Worm (Caenorhabditis elegans): Measurements from ENCODE around the gene cest-32.

cest-32 gene

DNA sequence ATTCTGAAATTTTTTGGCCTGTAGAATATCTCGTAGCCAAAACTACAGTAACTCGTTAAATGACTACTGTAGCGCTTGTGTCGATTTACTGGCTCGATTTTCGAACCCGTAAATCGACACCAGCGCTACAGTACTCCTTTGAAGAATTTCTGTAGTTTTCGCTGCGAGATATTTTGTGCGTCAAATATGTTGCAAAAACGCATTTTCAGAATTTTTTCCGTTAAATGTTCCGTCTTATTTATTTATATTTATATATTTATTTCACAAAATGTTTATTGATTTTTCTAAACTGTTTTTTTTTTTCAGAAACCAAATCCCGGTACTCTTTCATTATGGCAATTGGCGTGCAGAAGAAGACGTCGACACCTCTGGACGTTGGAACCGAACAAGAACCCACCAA lies 40.1 kb upstream of the cest-32 start, which contains the start of gene natc-2:
Gene natc-2, plus strand, starts transcription at position 301 of the 400 bp plus-strand sequence.
- no peak for TF ChIP-seq ceh-45 (GFP tag; IDR thresholded peaks at IDR 0.05)
- no peak for TF ChIP-seq ref-2 (tag; optimal IDR thresholded peaks at IDR 0.05)
- no peak for TF ChIP-seq nfya-1 (tag; optimal IDR thresholded peaks at IDR 0.05)

DNA sequence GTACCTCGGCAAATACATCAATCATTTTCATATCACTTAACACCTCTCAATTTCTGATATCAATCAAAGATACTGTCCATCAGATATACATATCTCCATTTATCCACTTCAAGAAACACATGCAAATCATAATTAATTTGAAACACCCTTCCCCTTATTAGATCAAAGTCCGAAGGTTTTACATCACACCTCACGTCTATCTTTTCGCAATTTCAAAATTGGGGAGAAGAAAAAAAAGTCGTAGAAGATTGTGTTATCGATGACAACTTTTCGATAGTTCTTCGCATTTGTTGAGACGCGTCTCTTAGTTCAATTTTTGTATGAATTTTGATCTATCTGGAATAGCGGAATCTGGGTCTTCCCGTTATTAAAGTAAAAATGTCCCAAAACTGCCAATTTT lies 39.5 kb upstream of the cest-32 start:
- TF ChIP-seq ref-2 (tag; optimal IDR thresholded peaks at IDR 0.05) (no peak), pat-9 (tag; optimal IDR thresholded peaks at IDR 0.05) (no peak), fkh-10 (GFP tag; optimal IDR thresholded peaks at IDR 0.05) (no peak), pha-4 (tag; optimal IDR thresholded peaks at IDR 0.05) (no peak), ttx-3 (tag; optimal IDR thresholded peaks at IDR 0.05) (no peak), ceh-48 (tag; optimal IDR thresholded peaks at IDR 0.05) (no peak), elt-2 (tag; optimal IDR thresholded peaks at IDR 0.05) (no peak), Y22D7AL.16 (tag; optimal IDR thresholded peaks at IDR 0.05) (no peak), ceh-2 (tag; optimal IDR thresholded peaks at IDR 0.05) (no peak), unc-55 (GFP tag; optimal IDR thresholded peaks at IDR 0.05) (no peak), tbx-2 (tag; optimal IDR thresholded peaks at IDR 0.05) (no peak)

DNA sequence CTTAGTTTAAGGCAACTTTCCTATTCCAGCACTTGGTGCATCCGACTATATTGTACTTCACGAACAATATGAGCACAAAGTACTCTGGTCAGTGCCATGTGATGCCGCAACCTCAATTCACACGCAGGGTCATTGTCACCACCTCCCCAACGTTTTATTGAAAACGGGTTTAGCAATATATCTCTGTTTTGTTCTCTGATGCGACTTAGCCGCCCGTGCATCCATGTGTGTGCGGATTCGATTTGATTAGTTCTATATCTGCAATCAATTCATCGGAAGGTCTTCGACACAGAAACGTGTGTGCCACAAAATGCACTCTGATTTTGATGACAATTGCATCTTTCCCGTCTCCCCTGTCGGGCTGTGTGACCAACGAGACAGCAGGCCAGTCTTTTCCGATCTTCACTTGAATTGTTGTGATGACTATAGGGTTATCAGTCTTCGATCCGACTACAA lies 39.0 kb upstream of the cest-32 start:
- no peak for TF ChIP-seq C08G9.2 (tag; optimal IDR thresholded peaks at IDR 0.05)
- TF ChIP-seq unc-55 (GFP tag; optimal IDR thresholded peaks at IDR 0.05), result peak; percentile 54
- no peak for TF ChIP-seq ceh-6 (GFP tag; optimal IDR thresholded peaks at IDR 0.05)
- no peak for TF ChIP-seq nhr-11 (tag; optimal IDR thresholded peaks at IDR 0.05)
- TF ChIP-seq ceh-9 (tag; optimal IDR thresholded peaks at IDR 0.05), result no peak

DNA sequence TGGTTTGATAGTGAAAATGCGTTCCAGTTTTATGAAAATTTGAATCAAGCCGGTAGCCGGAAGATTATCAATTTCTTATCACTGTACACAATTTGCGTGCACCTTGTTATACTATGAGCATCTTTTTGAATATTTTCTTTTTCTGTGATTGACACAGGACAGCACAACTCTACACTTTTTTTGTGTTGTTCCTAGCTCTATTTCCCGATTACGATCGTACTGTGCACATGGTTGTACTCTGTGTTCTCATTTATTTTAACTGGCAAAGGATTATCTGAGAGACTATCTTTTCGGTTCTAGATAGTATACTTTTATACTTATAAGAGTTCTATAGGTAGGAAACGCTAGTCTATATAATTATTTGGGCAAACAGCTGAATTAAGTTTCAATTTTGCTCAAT lies 38.3 kb upstream of the cest-32 start:
- TF ChIP-seq unc-3 (GFP tag; conservative IDR thresholded peaks at IDR 0.05), result no peak
- no peak for TF ChIP-seq unc-3 (tag; optimal IDR thresholded peaks at IDR 0.05)
- TF ChIP-seq lin-11 (tag; optimal IDR thresholded peaks at IDR 0.05), result no peak
- TF ChIP-seq npax-4 (tag; optimal IDR thresholded peaks at IDR 0.05), result no peak
- TF ChIP-seq sox-2 (GFP tag; IDR thresholded peaks at IDR 0.05), result no peak
- TF ChIP-seq ztf-16 (tag; optimal IDR thresholded peaks at IDR 0.05), result no peak
- no peak for TF ChIP-seq nhr-232 (tag; optimal IDR thresholded peaks at IDR 0.05)
- no peak for TF ChIP-seq dve-1 (tag; optimal IDR thresholded peaks at IDR 0.05)
- no peak for TF ChIP-seq K02D7.2 (tag; optimal IDR thresholded peaks at IDR 0.05)
- no peak for TF ChIP-seq ceh-14 (tag; optimal IDR thresholded peaks at IDR 0.05)
- no peak for TF ChIP-seq pqm-1 (tag; optimal IDR thresholded peaks at IDR 0.05)
- no peak for TF ChIP-seq gmeb-2 (tag; optimal IDR thresholded peaks at IDR 0.05)
- TF ChIP-seq sox-4 (tag; optimal IDR thresholded peaks at IDR 0.05), result no peak
- TF ChIP-seq ceh-18 (tag; optimal IDR thresholded peaks at IDR 0.05), result no peak
- no peak for TF ChIP-seq ceh-45 (GFP tag; IDR thresholded peaks at IDR 0.05)
- TF ChIP-seq K09A11.1 (tag; optimal IDR thresholded peaks at IDR 0.05; ENCODE audit: insufficient read depth), result no peak
- TF ChIP-seq tbx-2 (tag; optimal IDR thresholded peaks at IDR 0.05), result no peak
- TF ChIP-seq ceh-34 (tag; optimal IDR thresholded peaks at IDR 0.05), result no peak
- no peak for TF ChIP-seq zip-5 (tag; optimal IDR thresholded peaks at IDR 0.05)

DNA sequence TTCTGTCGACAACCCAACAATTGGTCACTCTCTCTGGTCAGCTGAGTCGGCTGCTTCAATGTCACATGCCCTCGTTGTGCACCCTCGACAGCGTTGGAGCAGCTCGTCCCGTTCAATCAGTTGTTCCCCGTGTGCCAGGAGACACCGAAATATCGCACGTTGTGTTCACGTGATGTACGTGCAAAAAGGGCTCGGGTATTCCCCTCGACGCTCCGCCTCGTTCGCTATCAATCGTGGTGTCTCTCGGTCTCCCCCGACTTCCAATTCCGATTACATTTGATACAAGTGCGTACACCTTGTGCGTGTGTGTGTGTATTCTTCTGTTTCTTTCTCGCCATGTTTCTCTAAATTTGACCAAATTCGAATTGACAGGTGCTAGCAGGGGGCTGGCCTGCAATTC lies 37.8 kb upstream of the cest-32 start:
- TF ChIP-seq pqm-1 (tag; optimal IDR thresholded peaks at IDR 0.05) (peak; percentile 53), pat-9 (tag; optimal IDR thresholded peaks at IDR 0.05) (peak; percentile 4), syd-9 (tag; optimal IDR thresholded peaks at IDR 0.05) (peak; percentile 36), unc-55 (GFP tag; optimal IDR thresholded peaks at IDR 0.05) (peak; percentile 64), pha-2 (tag; optimal IDR thresholded peaks at IDR 0.05) (no peak), rnt-1 (tag; optimal IDR thresholded peaks at IDR 0.05) (peak; percentile 75), ceh-18 (tag; optimal IDR thresholded peaks at IDR 0.05) (peak; percentile 37), hlh-30 (tag; optimal IDR thresholded peaks at IDR 0.05; ENCODE audit: insufficient read depth) (peak; percentile 94), elt-2 (tag; optimal IDR thresholded peaks at IDR 0.05) (peak; percentile 58), tbx-2 (tag; optimal IDR thresholded peaks at IDR 0.05) (peak; percentile 56), Y22D7AL.16 (tag; optimal IDR thresholded peaks at IDR 0.05) (no peak), F13H6.1 (tag; optimal IDR thresholded peaks at IDR 0.05) (peak; percentile 6), pha-4 (tag; optimal IDR thresholded peaks at IDR 0.05) (no peak), fkh-6 (tag; optimal IDR thresholded peaks at IDR 0.05) (no peak), ceh-34 (tag; optimal IDR thresholded peaks at IDR 0.05) (peak; percentile 51)

All from whole organism, late embryonic.